Worm (Caenorhabditis elegans) whole organism, midembryonic: ENCODE measurements around the gene lin-32.

Experiments used
- T22C8.4 ChIP-seq: fragments of 200-800 bp; sonication (Bioruptor generic); IDR thresholded peaks from 2 replicates; pipeline ENCODE4 v1.3.6; 2022; ENCODE audit warnings: missing genetic modification characterization, missing compliant biosample characterization
- cog-1 ChIP-seq: sonication (generic microtip); optimal IDR thresholded peaks from 2 replicates; lab custom pipeline; 2016; ENCODE audit warnings: missing genetic modification characterization, missing compliant biosample characterization
- flt-1 ChIP-seq: fragments of 200-800 bp; sonication (Bioruptor generic); IDR thresholded peaks from 2 replicates; pipeline ENCODE4 v1.3.6; 2022; ENCODE audit warnings: missing genetic modification characterization, missing compliant biosample characterization
- klf-2 ChIP-seq: fragments of 200-800 bp; sonication (Bioruptor generic); conservative IDR thresholded peaks from 2 replicates; pipeline ENCODE4 v1.3.6; 2022; ENCODE audit warnings: missing genetic modification reagents, missing genetic modification characterization, missing compliant biosample characterization
- med-1 ChIP-seq: sonication (generic microtip); optimal IDR thresholded peaks from 2 replicates; lab custom pipeline; 2017; ENCODE audit warnings: missing genetic modification characterization, mild to moderate bottlenecking, missing compliant biosample characterization, antibody characterized with exemption, missing genetic modification reagents; ENCODE audit not compliant: insufficient read depth
- ref-1 ChIP-seq: fragments of 200-800 bp; sonication (Bioruptor generic); conservative IDR thresholded peaks from 2 replicates; pipeline ENCODE4 v1.3.6; 2022; ENCODE audit warnings: missing genetic modification reagents, missing genetic modification characterization, missing compliant biosample characterization
- tab-1 ChIP-seq: fragments of 200-800 bp; sonication (Bioruptor generic); IDR thresholded peaks from 2 replicates; pipeline ENCODE4 v1.3.6; 2022; ENCODE audit warnings: missing genetic modification characterization, missing compliant biosample characterization
- ztf-23 ChIP-seq: fragments of 200-800 bp; sonication (Bioruptor generic); IDR thresholded peaks from 2 replicates; pipeline ENCODE4 v1.3.6; 2022; ENCODE audit warnings: missing genetic modification reagents, missing genetic modification characterization, missing compliant biosample characterization
- ztf-29 ChIP-seq: fragments of 200-800 bp; sonication (Bioruptor generic); IDR thresholded peaks from 2 replicates; pipeline ENCODE4 v1.3.6; 2022; ENCODE audit warnings: missing genetic modification reagents, missing genetic modification characterization, missing compliant biosample characterization

lin-32 gene

ce11 chrX:2190740-2191139 lies 39.2 kb downstream of the lin-32 start:
- TF ChIP-seq tab-1 (no peak), klf-2 (GFP tag; lab: Robert Waterston, UW) (no peak)

ce11 chrX:2188885-2189284 lies 41.0 kb downstream of the lin-32 start:
- TF ChIP-seq T22C8.4 (GFP tag; lab: Robert Waterston, UW): no peak
- no peak for TF ChIP-seq ztf-23 (GFP tag; lab: Robert Waterston, UW)
- no peak for TF ChIP-seq ztf-29
- no peak for TF ChIP-seq flt-1
- TF ChIP-seq tab-1: no peak
- no peak for TF ChIP-seq klf-2 (GFP tag; lab: Robert Waterston, UW)
- no peak for TF ChIP-seq cog-1 (tag; lab: Kevin White, UChicago)
- no peak for TF ChIP-seq med-1 (GFP tag; lab: Kevin White, UChicago)

- TF ChIP-seq cog-1 (tag; lab: Kevin White, UChicago) (no peak), ref-1 (GFP tag; lab: Robert Waterston, UW) (no peak), T22C8.4 (GFP tag; lab: Robert Waterston, UW) (no peak), klf-2 (GFP tag; lab: Robert Waterston, UW) (no peak), ztf-23 (GFP tag; lab: Robert Waterston, UW) (no peak), med-1 (GFP tag; lab: Kevin White, UChicago) (no peak), flt-1 (no peak), ztf-29 (no peak), tab-1 (no peak)
Measured at ce11 chrX:2180588-2180987, 49.3 kb downstream of the lin-32 start, which contains the start of gene F48B9.1. TSS of gene F48B9.1 (plus strand) at chrX:2180888.
